Fruit fly (Drosophila melanogaster) whole organism, larva: ENCODE results near the gene Ork1.

Experiments used
- noc ChIP-seq: fragments of 200-800 bp; sonication (Bioruptor generic); optimal IDR thresholded peaks from 3 replicates; lab custom pipeline; 2019; ENCODE audit warnings: missing biosample characterization, mild to moderate bottlenecking, missing genetic modification characterization, moderate library complexity

The Ork1 gene

dm6 chrX:10899665-10900064, 8.6 kb upstream of the Ork1 start, which contains the start of gene CG15208:
Gene CG15208, plus strand, starts transcription at chrX:10899965.
- no peak for TF ChIP-seq noc (tag; lab: Kevin White, UChicago)

- peak; percentile 13 for TF ChIP-seq noc (tag; lab: Kevin White, UChicago)
Measured at dm6 chrX:10899232-10899631, 8.2 kb upstream of the Ork1 start, which contains the start of gene CG1582. Gene CG1582, minus strand, starts transcription at chrX:10899302.

- TF ChIP-seq noc (tag; lab: Kevin White, UChicago), result no peak
Measured at dm6 chrX:10893208-10893607, 2.2 kb upstream of the Ork1 start.

- no peak for TF ChIP-seq noc (tag; lab: Kevin White, UChicago)
Measured at dm6 chrX:10889955-10890617, 964 bp downstream of the Ork1 start.

- TF ChIP-seq noc (tag; lab: Kevin White, UChicago), result no peak
Measured at dm6 chrX:10887643-10888042, 3.4 kb downstream of the Ork1 start.

- peak; percentile 59 for TF ChIP-seq noc (tag; lab: Kevin White, UChicago)
Measured at dm6 chrX:10886418-10886817, 4.6 kb downstream of the Ork1 start.

dm6 chrX:10883740-10884139, 7.3 kb downstream of the Ork1 start:
- TF ChIP-seq noc (tag; lab: Kevin White, UChicago), result no peak

dm6 chrX:10882786-10883185, 8.3 kb downstream of the Ork1 start:
- no peak for TF ChIP-seq noc (tag; lab: Kevin White, UChicago)

- TF ChIP-seq noc (tag; lab: Kevin White, UChicago), result no peak
Measured at dm6 chrX:10877087-10877935, 13.7 kb downstream of the Ork1 start, which contains the start of gene CG1637. Gene CG1637, minus strand, starts transcription at chrX:10877893.

- no peak for TF ChIP-seq noc (tag; lab: Kevin White, UChicago)
Measured at dm6 chrX:10876451-10876850, 14.6 kb downstream of the Ork1 start.

- no peak for TF ChIP-seq noc (tag; lab: Kevin White, UChicago)
Measured at dm6 chrX:10869045-10869444, 22.0 kb downstream of the Ork1 start, which contains the start of gene CG2157. Gene CG2157, plus strand, starts transcription at chrX:10869284.

- no peak for TF ChIP-seq noc (tag; lab: Kevin White, UChicago)
Measured at dm6 chrX:10867692-10868091, 23.4 kb downstream of the Ork1 start.

- TF ChIP-seq noc (tag; lab: Kevin White, UChicago), result no peak
Measured at dm6 chrX:10865580-10866331, 25.3 kb downstream of the Ork1 start.

dm6 chrX:10857853-10858252, 33.2 kb downstream of the Ork1 start:
- no peak for TF ChIP-seq noc (tag; lab: Kevin White, UChicago)

dm6 chrX:10857376-10857775, 33.7 kb downstream of the Ork1 start, which contains the start of the genes sofe and CG2186:
Gene sofe, minus strand, starts transcription at chrX:10857413.
Gene CG2186, plus strand, starts transcription at chrX:10857655.
- TF ChIP-seq noc (tag; lab: Kevin White, UChicago), result no peak

dm6 chrX:10854686-10855085, 36.4 kb downstream of the Ork1 start, which contains the start of gene feo:
Gene feo, minus strand, starts transcription at chrX:10854869.
- TF ChIP-seq noc (tag; lab: Kevin White, UChicago), result no peak
